Worm (Caenorhabditis elegans) whole organism, L2 larva: Measurements from ENCODE around the gene str-2.

Experiments
- C34F6.9 ChIP-seq: fragments of 150-350 bp; optimal IDR thresholded peaks from 2 replicates; lab custom pipeline; 2014; ENCODE audit warnings: missing biosample characterization, missing genetic modification characterization
- F13H6.1 ChIP-seq: sonication (generic microtip); optimal IDR thresholded peaks from 2 replicates; lab custom pipeline; 2016; ENCODE audit warnings: missing genetic modification characterization, missing compliant biosample characterization
- R02D3.7 ChIP-seq: fragments of 150-350 bp; optimal IDR thresholded peaks from 2 replicates; lab custom pipeline; 2014; ENCODE audit warnings: missing biosample characterization, missing genetic modification characterization
- ZK546.5 ChIP-seq: sonication (generic microtip); optimal IDR thresholded peaks from 2 replicates; lab custom pipeline; 2017; ENCODE audit warnings: missing biosample characterization, missing genetic modification characterization
- ama-1 ChIP-seq: fragments of 150-350 bp; optimal IDR thresholded peaks from 2 replicates; lab custom pipeline; 2018; ENCODE audit warnings: inconsistent platforms
- blmp-1 ChIP-seq: sonication (generic microtip); optimal IDR thresholded peaks from 2 replicates; lab custom pipeline; 2017; ENCODE audit warnings: missing genetic modification characterization, mild to moderate bottlenecking, missing compliant biosample characterization, antibody characterized with exemption, moderate library complexity; ENCODE audit not compliant: insufficient read depth
- ceh-16 ChIP-seq: fragments of 150-350 bp; optimal IDR thresholded peaks from 2 replicates; lab custom pipeline; 2014; ENCODE audit warnings: missing biosample characterization, missing genetic modification characterization
- ceh-82 ChIP-seq: fragments of 150-350 bp; optimal IDR thresholded peaks from 2 replicates; lab custom pipeline; 2014; ENCODE audit warnings: missing biosample characterization, missing genetic modification characterization
- crh-2 ChIP-seq: sonication (generic microtip); optimal IDR thresholded peaks from 2 replicates; lab custom pipeline; 2017; ENCODE audit warnings: missing biosample characterization, missing genetic modification characterization
- dmd-4 ChIP-seq: sonication (generic microtip); optimal IDR thresholded peaks from 2 replicates; lab custom pipeline; 2017; ENCODE audit warnings: missing biosample characterization, missing genetic modification characterization
- elt-1 ChIP-seq: fragments of 150-350 bp; optimal IDR thresholded peaks from 2 replicates; lab custom pipeline; 2014; ENCODE audit warnings: missing biosample characterization, missing genetic modification characterization
- elt-3 ChIP-seq: sonication (generic microtip); optimal IDR thresholded peaks from 2 replicates; lab custom pipeline; 2017; ENCODE audit warnings: missing biosample characterization, missing genetic modification characterization
- lin-11 ChIP-seq: fragments of 150-350 bp; sonication (generic microtip); optimal IDR thresholded peaks from 2 replicates; lab custom pipeline; 2014; ENCODE audit warnings: missing biosample characterization, missing genetic modification characterization, inconsistent platforms, mixed read lengths
- lin-13 ChIP-seq: fragments of 150-350 bp; optimal IDR thresholded peaks from 2 replicates; lab custom pipeline; 2014; ENCODE audit warnings: missing biosample characterization, missing genetic modification reagents, missing genetic modification characterization
- lin-39 ChIP-seq: fragments of 150-350 bp; optimal IDR thresholded peaks from 2 replicates; lab custom pipeline; 2014; ENCODE audit warnings: missing biosample characterization, missing genetic modification reagents, missing genetic modification characterization
- lsy-2 ChIP-seq, 2 experiments: fragments of 150-350 bp in 1 of 2; sonication (generic microtip) in 1 of 2; optimal IDR thresholded peaks; 2 replicates each; lab custom pipeline; 2014 to 2017; ENCODE audit warnings: missing biosample characterization in 2 of 2, missing genetic modification characterization in 2 of 2
- mab-5 ChIP-seq: fragments of 150-350 bp; optimal IDR thresholded peaks from 2 replicates; lab custom pipeline; 2014; ENCODE audit warnings: missing biosample characterization, missing genetic modification characterization
- mbf-1 ChIP-seq: sonication (generic microtip); optimal IDR thresholded peaks from 2 replicates; lab custom pipeline; 2017; ENCODE audit warnings: missing biosample characterization, missing genetic modification characterization
- mdl-1 ChIP-seq, 2 experiments: fragments of 150-350 bp in 1 of 2; sonication (generic microtip) in 1 of 2; optimal IDR thresholded peaks; 2 replicates each; lab custom pipeline; 2017; ENCODE audit warnings: missing biosample characterization in 2 of 2, missing genetic modification characterization in 2 of 2
- nhr-10 ChIP-seq: sonication (generic microtip); optimal IDR thresholded peaks from 2 replicates; lab custom pipeline; 2017; ENCODE audit warnings: missing biosample characterization, missing genetic modification characterization
- nhr-11 ChIP-seq: fragments of 150-350 bp; optimal IDR thresholded peaks from 2 replicates; lab custom pipeline; 2014; ENCODE audit warnings: missing biosample characterization, missing genetic modification characterization
- nhr-129 ChIP-seq: fragments of 150-350 bp; optimal IDR thresholded peaks from 2 replicates; lab custom pipeline; 2014; ENCODE audit warnings: missing biosample characterization, missing genetic modification characterization
- nhr-21 ChIP-seq: fragments of 150-350 bp; optimal IDR thresholded peaks from 2 replicates; lab custom pipeline; 2014; ENCODE audit warnings: missing biosample characterization, missing genetic modification characterization
- nhr-25 ChIP-seq: fragments of 150-350 bp; sonication (generic microtip); optimal IDR thresholded peaks from 3 replicates; lab custom pipeline; 2014; ENCODE audit warnings: missing biosample characterization, missing genetic modification characterization
- nhr-6 ChIP-seq: fragments of 150-350 bp; optimal IDR thresholded peaks from 2 replicates; lab custom pipeline; 2014; ENCODE audit warnings: missing biosample characterization, missing genetic modification characterization
- nhr-77 ChIP-seq: fragments of 150-350 bp; optimal IDR thresholded peaks from 2 replicates; lab custom pipeline; 2014; ENCODE audit warnings: missing biosample characterization, missing genetic modification characterization
- sem-4 ChIP-seq: fragments of 150-350 bp; optimal IDR thresholded peaks from 2 replicates; lab custom pipeline; 2014; ENCODE audit warnings: missing biosample characterization, missing genetic modification reagents, missing genetic modification characterization
- skn-1 ChIP-seq: sonication (generic microtip); optimal IDR thresholded peaks from 2 replicates; lab custom pipeline; 2017; ENCODE audit warnings: missing biosample characterization, missing genetic modification characterization
- sma-3 ChIP-seq: sonication (generic microtip); optimal IDR thresholded peaks from 2 replicates; lab custom pipeline; 2016; ENCODE audit warnings: missing genetic modification reagents, missing genetic modification characterization, missing compliant biosample characterization
- sma-9 ChIP-seq, 2 experiments: fragments of 150-350 bp in 1 of 2; sonication (generic microtip) in 1 of 2; optimal IDR thresholded peaks; 2 replicates each; lab custom pipeline; 2014 to 2016; ENCODE audit warnings: missing genetic modification characterization in 2 of 2, mild to moderate bottlenecking in 1 of 2, missing biosample characterization in 1 of 2, missing compliant biosample characterization in 1 of 2, missing genetic modification reagents in 1 of 2, moderate library complexity in 1 of 2
- snpc-4 ChIP-seq: fragments of 150-350 bp; optimal IDR thresholded peaks from 2 replicates; lab custom pipeline; 2014; ENCODE audit warnings: missing biosample characterization, missing genetic modification characterization
- unc-39 ChIP-seq: fragments of 150-350 bp; optimal IDR thresholded peaks from 2 replicates; lab custom pipeline; 2014; ENCODE audit warnings: missing biosample characterization, missing genetic modification characterization
- unc-55 ChIP-seq: fragments of 150-350 bp; sonication (generic microtip); optimal IDR thresholded peaks from 3 replicates; lab custom pipeline; 2014; ENCODE audit warnings: missing biosample characterization, missing genetic modification reagents, missing genetic modification characterization
- unc-62 ChIP-seq: fragments of 150-350 bp; optimal IDR thresholded peaks from 2 replicates; lab custom pipeline; 2014; ENCODE audit warnings: missing biosample characterization, missing genetic modification reagents, missing genetic modification characterization
- zag-1 ChIP-seq: fragments of 150-350 bp; optimal IDR thresholded peaks from 2 replicates; lab custom pipeline; 2014; ENCODE audit warnings: missing biosample characterization, missing genetic modification characterization
- ztf-1 ChIP-seq: fragments of 200-800 bp; sonication (Bioruptor generic); conservative IDR thresholded peaks from 2 replicates; pipeline ENCODE4 v1.3.6; 2022; ENCODE audit warnings: missing genetic modification characterization, missing compliant biosample characterization
- ztf-4 ChIP-seq: fragments of 150-350 bp; optimal IDR thresholded peaks from 2 replicates; lab custom pipeline; 2014; ENCODE audit warnings: missing biosample characterization, missing genetic modification characterization

str-2 gene

ce11 chrV:9833900-9834299, 9.9 kb upstream of the str-2 start, which contains the start of gene sru-40:
sru-40 (minus strand) TSS chrV:9834000.
- TF ChIP-seq nhr-6 (no peak), nhr-25 (tag; lab: Kevin White, UChicago) (no peak)

ce11 chrV:9821724-9822123, 2.3 kb downstream of the str-2 start, which contains the start of gene str-193:
str-193 (minus strand) TSS chrV:9821824.
- TF ChIP-seq mbf-1 (tag; lab: Kevin White, UChicago) (no peak), nhr-11 (tag; lab: Kevin White, UChicago) (no peak), blmp-1 (no peak), ztf-4 (tag; lab: Kevin White, UChicago) (no peak), lin-13 (no peak), snpc-4 (tag; lab: Kevin White, UChicago) (no peak), C34F6.9 (no peak), R02D3.7 (tag; lab: Kevin White, UChicago) (no peak), lsy-2 (tag; optimal IDR thresholded peaks at IDR 0.05; lab: Kevin White, UChicago) (no peak), sem-4 (tag; lab: Kevin White, UChicago) (no peak), dmd-4 (tag; lab: Kevin White, UChicago) (no peak), ZK546.5 (tag; lab: Kevin White, UChicago) (no peak), nhr-77 (tag; lab: Kevin White, UChicago) (no peak), ceh-82 (tag; lab: Kevin White, UChicago) (no peak), mab-5 (tag; lab: Kevin White, UChicago) (no peak), F13H6.1 (tag; lab: Kevin White, UChicago) (no peak), unc-39 (tag; lab: Kevin White, UChicago) (no peak), mdl-1 (tag; optimal IDR thresholded peaks at IDR 0.05; lab: Kevin White, UChicago) (no peak), lin-11 (tag; lab: Kevin White, UChicago) (no peak)

- TF ChIP-seq nhr-25 (tag; lab: Kevin White, UChicago) = no peak
- TF ChIP-seq elt-3 (tag; lab: Kevin White, UChicago) = no peak
- TF ChIP-seq sma-9 (GFP tag; optimal IDR thresholded peaks at IDR 0.05; lab: Kevin White, UChicago) = no peak
- TF ChIP-seq sma-9 (tag; optimal IDR thresholded peaks at IDR 0.05; lab: Kevin White, UChicago) = no peak
- TF ChIP-seq ztf-1 = no peak
- TF ChIP-seq ztf-4 (tag; lab: Kevin White, UChicago) = no peak
- no peak for TF ChIP-seq lin-39
- no peak for TF ChIP-seq unc-39 (tag; lab: Kevin White, UChicago)
- TF ChIP-seq nhr-77 (tag; lab: Kevin White, UChicago) = no peak
- TF ChIP-seq ceh-82 (tag; lab: Kevin White, UChicago) = no peak
- no peak for TF ChIP-seq elt-1
- TF ChIP-seq skn-1 (tag; lab: Kevin White, UChicago) = no peak
Observed at ce11 chrV:9816390-9816789, 7.7 kb downstream of the str-2 start, which contains the start of gene sru-31. sru-31 (plus strand) TSS chrV:9816690.

- TF ChIP-seq mbf-1 (tag; lab: Kevin White, UChicago) (no peak), mdl-1 (tag; optimal IDR thresholded peaks at IDR 0.05; lab: Kevin White, UChicago) (no peak), lsy-2 (tag; optimal IDR thresholded peaks at IDR 0.05; lab: Kevin White, UChicago) (no peak), elt-1 (no peak), ama-1 (lab: Kevin White, UChicago) (no peak), sem-4 (tag; lab: Kevin White, UChicago) (no peak), C34F6.9 (no peak), unc-62 (GFP tag; lab: Kevin White, UChicago) (no peak), crh-2 (tag; lab: Kevin White, UChicago) (no peak)
Observed at ce11 chrV:9813527-9813926, 10.5 kb downstream of the str-2 start, which contains the start of gene sru-30. sru-30 (plus strand) TSS chrV:9813827.

ce11 chrV:9812216-9812615, 11.8 kb downstream of the str-2 start:
- no peak for TF ChIP-seq lin-39
- TF ChIP-seq ceh-16 (tag; lab: Kevin White, UChicago) = no peak
- TF ChIP-seq unc-62 (GFP tag; lab: Kevin White, UChicago) = no peak
- no peak for TF ChIP-seq nhr-129
- no peak for TF ChIP-seq sma-3 (GFP tag; lab: Kevin White, UChicago)
- no peak for TF ChIP-seq nhr-10 (tag; lab: Kevin White, UChicago)
- TF ChIP-seq zag-1 (tag; lab: Kevin White, UChicago) = no peak
- TF ChIP-seq F13H6.1 (tag; lab: Kevin White, UChicago) = no peak
- TF ChIP-seq R02D3.7 (tag; lab: Kevin White, UChicago) = no peak
- TF ChIP-seq nhr-21 (tag; lab: Kevin White, UChicago) = no peak
- TF ChIP-seq nhr-11 (tag; lab: Kevin White, UChicago) = no peak
- TF ChIP-seq unc-55 = no peak
